Worm (Caenorhabditis elegans) whole organism, mixed stage, embryonic: ENCODE measurements around the gene Y51H7C.1.

Experiments
- M03D4.4 ChIP-seq: sonication (generic microtip); optimal IDR thresholded peaks from 2 replicates; lab custom pipeline; 2017; ENCODE audit warnings: mild to moderate bottlenecking, missing genetic modification characterization, missing compliant biosample characterization
- blmp-1 ChIP-seq: fragments of 150-350 bp; optimal IDR thresholded peaks from 2 replicates; lab custom pipeline; 2014; ENCODE audit warnings: missing biosample characterization, missing genetic modification characterization
- ceh-43 ChIP-seq: fragments of 200-800 bp; sonication (Bioruptor generic); optimal IDR thresholded peaks from 2 replicates; lab custom pipeline; 2018; ENCODE audit warnings: mild to moderate bottlenecking, missing genetic modification characterization, moderate library complexity, missing compliant biosample characterization
- ceh-83 ChIP-seq: fragments of 200-800 bp; sonication (Bioruptor generic); optimal IDR thresholded peaks from 2 replicates; lab custom pipeline; 2018; ENCODE audit warnings: mild to moderate bottlenecking, missing genetic modification characterization, missing compliant biosample characterization
- ces-1 ChIP-seq: fragments of 150-350 bp; optimal IDR thresholded peaks from 2 replicates; lab custom pipeline; 2014; ENCODE audit warnings: missing biosample characterization, missing genetic modification reagents, missing genetic modification characterization
- cnd-1 ChIP-seq: fragments of 200-800 bp; sonication (Bioruptor generic); optimal IDR thresholded peaks from 2 replicates; lab custom pipeline; 2018; ENCODE audit warnings: mild to moderate bottlenecking, missing genetic modification characterization, missing compliant biosample characterization
- elt-1 ChIP-seq: sonication (generic microtip); optimal IDR thresholded peaks from 2 replicates; lab custom pipeline; 2017; ENCODE audit warnings: missing genetic modification characterization, mild to moderate bottlenecking, missing compliant biosample characterization, antibody characterized with exemption, moderate library complexity, borderline replicate concordance; ENCODE audit not compliant: insufficient read depth
- elt-3 ChIP-seq: fragments of 150-350 bp; optimal IDR thresholded peaks from 2 replicates; lab custom pipeline; 2014; ENCODE audit warnings: missing biosample characterization, missing genetic modification characterization
- flh-1 ChIP-seq: fragments of 200-800 bp; sonication (Bioruptor generic); optimal IDR thresholded peaks from 2 replicates; lab custom pipeline; 2018; ENCODE audit warnings: mild to moderate bottlenecking, missing genetic modification characterization, moderate library complexity, missing compliant biosample characterization
- ham-2 ChIP-seq: fragments of 200-800 bp; sonication (Bioruptor generic); optimal IDR thresholded peaks from 2 replicates; lab custom pipeline; 2018; ENCODE audit warnings: mild to moderate bottlenecking, missing genetic modification characterization, missing compliant biosample characterization
- hlh-1 ChIP-seq: fragments of 150-350 bp; optimal IDR thresholded peaks from 2 replicates; lab custom pipeline; 2014; ENCODE audit warnings: missing biosample characterization, missing genetic modification reagents, missing genetic modification characterization
- lin-32 ChIP-seq: fragments of 200-800 bp; sonication (Bioruptor generic); optimal IDR thresholded peaks from 2 replicates; lab custom pipeline; 2018; ENCODE audit warnings: mild to moderate bottlenecking, missing genetic modification characterization, missing compliant biosample characterization
- lsy-2 ChIP-seq: fragments of 150-350 bp; optimal IDR thresholded peaks from 2 replicates; lab custom pipeline; 2014; ENCODE audit warnings: missing biosample characterization, missing genetic modification characterization
- mab-5 ChIP-seq: fragments of 150-350 bp; optimal IDR thresholded peaks from 2 replicates; lab custom pipeline; 2014; ENCODE audit warnings: missing biosample characterization, missing genetic modification characterization
- mep-1 ChIP-seq: fragments of 150-350 bp; optimal IDR thresholded peaks from 2 replicates; lab custom pipeline; 2017; ENCODE audit warnings: missing biosample characterization, missing genetic modification reagents, missing genetic modification characterization, inconsistent platforms
- nhr-12 ChIP-seq: fragments of 150-350 bp; optimal IDR thresholded peaks from 2 replicates; lab custom pipeline; 2014; ENCODE audit warnings: missing biosample characterization, missing genetic modification characterization
- nhr-2 ChIP-seq: fragments of 150-350 bp; optimal IDR thresholded peaks from 2 replicates; lab custom pipeline; 2014; ENCODE audit warnings: missing biosample characterization, missing genetic modification characterization
- nhr-28 ChIP-seq: fragments of 150-350 bp; optimal IDR thresholded peaks from 2 replicates; lab custom pipeline; 2014; ENCODE audit warnings: missing biosample characterization, missing genetic modification characterization
- nhr-76 ChIP-seq: sonication (generic microtip); optimal IDR thresholded peaks from 2 replicates; lab custom pipeline; 2017; ENCODE audit warnings: missing biosample characterization, missing genetic modification characterization
- pha-4 ChIP-seq: fragments of 150-350 bp; optimal IDR thresholded peaks from 2 replicates; lab custom pipeline; 2018; ENCODE audit warnings: missing biosample characterization, missing genetic modification reagents, missing genetic modification characterization
- sem-2 ChIP-seq: fragments of 200-800 bp; sonication (Bioruptor generic); optimal IDR thresholded peaks from 2 replicates; lab custom pipeline; 2018; ENCODE audit warnings: mild to moderate bottlenecking, missing genetic modification characterization, missing compliant biosample characterization
- snpc-4 ChIP-seq: fragments of 150-350 bp; optimal IDR thresholded peaks from 2 replicates; lab custom pipeline; 2014; ENCODE audit warnings: missing biosample characterization, missing genetic modification characterization
- sptf-1 ChIP-seq: sonication (generic microtip); optimal IDR thresholded peaks from 2 replicates; lab custom pipeline; 2017; ENCODE audit warnings: mild to moderate bottlenecking, missing genetic modification characterization, moderate library complexity, missing compliant biosample characterization
- tbx-8 ChIP-seq: fragments of 200-800 bp; sonication (Bioruptor generic); optimal IDR thresholded peaks from 2 replicates; lab custom pipeline; 2018; ENCODE audit warnings: mild to moderate bottlenecking, missing genetic modification characterization, moderate library complexity, missing compliant biosample characterization
- unc-120 ChIP-seq: sonication (generic microtip); optimal IDR thresholded peaks from 2 replicates; lab custom pipeline; 2017; ENCODE audit warnings: missing genetic modification characterization, missing compliant biosample characterization; ENCODE audit not compliant: poor library complexity, severe bottlenecking
- unc-39 ChIP-seq: fragments of 150-350 bp; optimal IDR thresholded peaks from 2 replicates; lab custom pipeline; 2014; ENCODE audit warnings: missing biosample characterization, missing genetic modification characterization
- unc-62 ChIP-seq: fragments of 150-350 bp; optimal IDR thresholded peaks from 2 replicates; lab custom pipeline; 2014; ENCODE audit warnings: missing biosample characterization, missing genetic modification reagents, missing genetic modification characterization
- zip-8 ChIP-seq: fragments of 150-350 bp; optimal IDR thresholded peaks from 2 replicates; lab custom pipeline; 2014; ENCODE audit warnings: missing biosample characterization, missing genetic modification characterization
- ztf-11 ChIP-seq: fragments of 150-350 bp; optimal IDR thresholded peaks from 2 replicates; lab custom pipeline; 2014; ENCODE audit warnings: missing biosample characterization, missing genetic modification characterization

Y51H7C.1 gene

DNA sequence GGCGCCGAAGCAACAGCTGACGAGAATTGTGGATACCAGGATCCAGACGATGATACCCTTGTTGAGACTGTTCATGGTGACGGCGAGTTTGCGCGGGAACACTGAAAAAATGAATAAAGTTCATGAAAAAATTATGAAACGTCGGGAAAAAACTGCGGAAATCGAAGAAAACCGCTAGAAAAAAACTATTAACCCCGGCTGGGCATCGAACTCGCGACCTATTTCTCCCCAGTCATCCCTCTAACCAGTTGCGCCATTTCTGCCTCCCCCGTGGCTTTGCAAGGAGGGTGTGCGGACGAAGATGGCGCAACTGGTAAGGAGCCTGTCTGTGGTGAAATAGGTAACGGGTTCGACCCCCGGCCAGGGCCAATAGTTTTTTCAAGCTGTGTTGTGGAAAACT lies 6.0 kb downstream of the Y51H7C.1 start, which contains the start of gene H17B01.5:
H17B01.5 (minus strand) TSS at position 101 of the 400 bp plus-strand sequence.
- TF ChIP-seq lin-32 (GFP tag; lab: Kevin White, UChicago) (no peak), mep-1 (tag; lab: Kevin White, UChicago) (no peak), mab-5 (no peak), sptf-1 (tag; lab: Kevin White, UChicago) (no peak), snpc-4 (tag; lab: Kevin White, UChicago) (no peak)

DNA sequence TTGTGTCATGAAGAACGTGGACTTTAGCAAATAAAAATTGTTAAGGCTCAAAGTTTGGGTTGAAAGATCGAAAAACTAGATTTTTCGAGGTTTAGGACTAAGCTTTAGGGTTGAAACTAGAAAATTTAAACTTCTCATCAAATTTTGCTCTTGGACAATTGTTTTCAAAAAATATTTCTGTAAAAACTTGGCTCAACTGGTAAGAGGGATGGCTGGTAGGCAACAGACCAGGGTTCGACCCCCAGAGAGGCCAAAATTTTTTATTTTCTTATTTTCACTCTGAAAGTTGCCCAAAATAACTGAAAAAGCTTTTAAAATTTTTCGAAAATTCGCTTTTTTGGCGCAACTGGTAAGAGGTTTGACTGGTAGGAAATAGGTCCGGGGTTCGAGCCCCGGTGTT lies 7.3 kb downstream of the Y51H7C.1 start:
- TF ChIP-seq lin-32 (GFP tag; lab: Kevin White, UChicago) (no peak), ceh-83 (GFP tag; lab: Kevin White, UChicago) (no peak), flh-1 (no peak), nhr-12 (tag; lab: Kevin White, UChicago) (no peak), ztf-11 (no peak), sem-2 (GFP tag; lab: Kevin White, UChicago) (no peak), ham-2 (GFP tag; lab: Kevin White, UChicago) (no peak), elt-3 (tag; lab: Kevin White, UChicago) (no peak), unc-39 (no peak), tbx-8 (no peak), nhr-76 (tag; lab: Kevin White, UChicago) (no peak), ceh-43 (GFP tag; lab: Kevin White, UChicago) (no peak)

DNA sequence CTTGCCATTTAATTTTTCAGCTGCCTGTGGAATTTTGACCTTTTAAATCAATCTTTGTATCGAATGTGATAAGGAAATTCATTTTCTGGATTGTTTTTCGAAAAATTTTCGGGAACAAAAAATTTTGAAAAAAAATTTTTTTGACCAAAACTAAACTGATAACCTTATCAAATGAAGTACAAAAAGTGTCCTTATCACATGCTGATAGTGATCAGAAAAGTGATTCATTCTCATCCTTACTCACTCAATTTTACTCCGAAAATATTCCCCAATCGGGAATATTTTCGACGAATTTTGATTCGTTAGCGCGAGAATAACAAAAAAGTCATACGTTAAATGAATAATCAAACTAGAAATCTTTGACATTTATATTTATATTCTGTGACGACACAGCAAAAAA lies 7.8 kb downstream of the Y51H7C.1 start:
- no peak for TF ChIP-seq unc-62 (GFP tag; lab: Kevin White, UChicago)
- TF ChIP-seq pha-4 (tag; lab: Kevin White, UChicago): no peak
- no peak for TF ChIP-seq tbx-8
- TF ChIP-seq nhr-2: no peak
- no peak for TF ChIP-seq nhr-76 (tag; lab: Kevin White, UChicago)
- TF ChIP-seq lsy-2 (tag; lab: Kevin White, UChicago): no peak
- no peak for TF ChIP-seq mab-5
- TF ChIP-seq ham-2 (GFP tag; lab: Kevin White, UChicago): no peak
- TF ChIP-seq sptf-1 (tag; lab: Kevin White, UChicago): no peak
- TF ChIP-seq lin-32 (GFP tag; lab: Kevin White, UChicago): no peak

DNA sequence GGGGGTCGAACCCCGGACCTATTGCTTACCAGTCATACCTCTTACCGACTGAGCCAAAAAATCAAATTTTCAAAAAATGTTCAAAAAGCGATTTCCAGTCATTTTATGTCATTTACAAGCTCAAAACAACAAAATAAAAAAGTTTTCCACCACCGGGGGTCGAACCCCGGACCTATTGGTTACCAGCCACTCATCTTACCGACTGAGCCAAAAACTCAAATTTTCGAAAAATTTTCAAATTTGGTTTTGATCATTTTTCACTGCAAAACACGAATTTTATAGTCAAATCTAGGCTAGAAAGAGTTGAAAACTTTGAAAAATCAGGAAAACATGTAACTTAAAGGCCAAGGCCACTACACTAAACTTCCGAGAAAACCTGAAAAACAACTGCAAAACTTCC lies 8.5 kb downstream of the Y51H7C.1 start:
- TF ChIP-seq ceh-83 (GFP tag; lab: Kevin White, UChicago): no peak
- no peak for TF ChIP-seq unc-39
- no peak for TF ChIP-seq mab-5
- TF ChIP-seq zip-8 (tag; lab: Kevin White, UChicago): no peak
- TF ChIP-seq nhr-28: no peak
- no peak for TF ChIP-seq nhr-2
- TF ChIP-seq elt-3 (tag; lab: Kevin White, UChicago): no peak
- TF ChIP-seq mep-1 (tag; lab: Kevin White, UChicago): no peak
- TF ChIP-seq ceh-43 (GFP tag; lab: Kevin White, UChicago): no peak
- no peak for TF ChIP-seq hlh-1 (tag; lab: Kevin White, UChicago)
- no peak for TF ChIP-seq sem-2 (GFP tag; lab: Kevin White, UChicago)
- no peak for TF ChIP-seq elt-1 (tag; lab: Kevin White, UChicago)
- TF ChIP-seq M03D4.4 (tag; lab: Kevin White, UChicago): no peak

DNA sequence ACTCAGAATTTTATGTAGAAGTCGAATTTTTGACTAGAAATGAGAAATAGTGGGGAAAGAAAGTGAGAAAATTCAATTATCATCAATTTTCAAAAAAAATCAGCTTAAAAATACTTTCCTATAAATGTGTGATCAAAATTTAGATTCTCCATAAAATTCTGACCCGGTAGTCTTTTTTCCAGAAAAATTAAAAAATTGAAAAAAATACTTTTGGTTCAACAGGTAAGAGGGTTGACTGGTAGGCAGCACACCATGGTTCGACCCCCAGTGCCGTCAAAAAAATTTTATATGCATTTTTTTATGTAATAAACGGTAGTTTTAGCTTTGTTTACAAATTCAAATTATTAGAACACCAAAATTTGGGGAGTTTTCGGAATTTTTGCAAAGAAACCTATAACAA lies 9.8 kb downstream of the Y51H7C.1 start:
- TF ChIP-seq mep-1 (tag; lab: Kevin White, UChicago) (no peak), unc-120 (tag; lab: Kevin White, UChicago) (no peak)

DNA sequence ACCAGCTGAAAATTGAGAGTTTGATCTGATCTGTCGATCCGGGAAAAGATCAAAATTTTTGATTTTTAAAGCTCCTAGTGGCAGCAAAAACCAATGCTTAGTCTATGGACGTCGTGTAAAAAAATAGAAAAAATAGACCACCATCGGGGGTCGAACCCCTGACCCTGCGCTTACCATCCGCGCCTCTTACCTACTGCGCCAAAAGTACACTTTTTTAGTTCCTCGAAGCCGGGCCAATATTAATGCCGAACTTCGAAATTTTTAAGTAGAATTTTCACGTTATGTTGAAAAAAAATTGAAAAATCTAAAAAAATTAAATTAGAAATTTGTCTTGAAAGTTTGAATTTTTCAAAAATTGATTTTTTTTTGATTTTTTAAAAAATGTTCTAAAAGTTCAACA lies 10.4 kb downstream of the Y51H7C.1 start:
- TF ChIP-seq hlh-1 (tag; lab: Kevin White, UChicago) (no peak), ces-1 (no peak), cnd-1 (tag; lab: Kevin White, UChicago) (no peak), unc-39 (no peak), blmp-1 (tag; lab: Kevin White, UChicago) (no peak), tbx-8 (no peak), ceh-83 (GFP tag; lab: Kevin White, UChicago) (no peak)
